Fruit fly (Drosophila melanogaster) S2 (cell line): ENCODE data around the gene Gdap1.

Experiments used
- CG8478 ChIP-seq: fragments of >200 bp; optimal IDR thresholded peaks from 2 replicates; lab custom pipeline; 2018
- CTCF ChIP-seq, 2 experiments: fragments of >200 bp; optimal IDR thresholded peaks; 2 replicates each; lab custom pipeline; 2018

Gene Gdap1

dm6 chr3L:5187572-5187934 is 45.8 kb downstream of the Gdap1 start:
- TF ChIP-seq CTCF (optimal IDR thresholded peaks at IDR 0.05; lab: Kevin White, UChicago) (no peak), CG8478 (lab: Kevin White, UChicago) (no peak)

dm6 chr3L:5188402-5188801 is 46.6 kb downstream of the Gdap1 start:
- TF ChIP-seq CG8478 (lab: Kevin White, UChicago) (no peak), CTCF (optimal IDR thresholded peaks at IDR 0.05; lab: Kevin White, UChicago) (no peak)
